Worm (Caenorhabditis elegans): ENCODE data around the gene cbp-3.

Gene cbp-3

DNA sequence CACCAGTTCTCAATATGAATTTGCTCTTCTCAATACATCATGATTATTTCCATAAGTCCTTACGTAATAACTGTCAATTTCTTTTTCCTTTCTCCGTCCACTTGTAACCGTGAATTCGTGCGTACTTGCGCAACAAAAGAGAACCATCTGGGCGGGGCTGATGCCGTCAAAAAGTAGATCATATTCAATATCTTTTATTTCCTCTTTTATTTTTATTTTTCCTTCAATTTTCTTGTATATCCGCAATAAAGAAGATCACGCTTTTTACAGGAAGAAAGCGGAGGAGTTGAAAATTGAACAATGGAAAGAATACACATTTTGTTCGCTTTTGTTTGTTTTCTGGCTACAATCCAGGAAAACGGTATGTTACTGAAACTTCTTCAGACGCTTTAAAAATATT lies 20.9 kb upstream of the cbp-3 start, which contains the start of gene mam-7:
TSS of gene mam-7 (plus strand) at position 301 of the 400 bp plus-strand sequence.
- no peak for TF ChIP-seq nhr-23 (tag; optimal IDR thresholded peaks at IDR 0.05)
- TF ChIP-seq gmeb-1 (tag; optimal IDR thresholded peaks at IDR 0.05), result no peak
- no peak for TF ChIP-seq lin-11 (tag; optimal IDR thresholded peaks at IDR 0.05)
- TF ChIP-seq ztf-1 (GFP tag; conservative IDR thresholded peaks at IDR 0.05), result no peak
- no peak for TF ChIP-seq F13H6.1 (tag; optimal IDR thresholded peaks at IDR 0.05)

DNA sequence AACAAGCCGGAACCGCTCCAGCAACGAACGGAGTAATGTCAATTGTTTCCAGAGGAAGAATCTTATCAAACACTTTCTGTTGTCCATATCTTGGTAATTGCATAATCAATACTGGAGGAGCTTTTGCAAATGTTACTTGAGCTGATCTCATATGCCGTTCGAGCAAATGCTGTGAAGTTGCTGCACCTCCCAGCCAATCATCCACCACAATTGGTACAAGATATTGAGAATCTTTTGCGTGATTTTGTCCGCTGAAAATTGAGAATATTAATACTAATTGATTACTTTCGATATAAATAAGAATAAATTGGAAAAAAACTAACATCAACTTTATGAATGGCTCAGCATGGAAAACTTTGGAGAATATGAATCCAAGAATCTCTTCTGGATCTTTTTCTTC lies 14.1 kb upstream of the cbp-3 start:
- TF ChIP-seq nhr-6 (tag; optimal IDR thresholded peaks at IDR 0.05), result no peak
- no peak for TF ChIP-seq lin-39 (tag; optimal IDR thresholded peaks at IDR 0.05)
- no peak for TF ChIP-seq nhr-237 (tag; optimal IDR thresholded peaks at IDR 0.05)
- TF ChIP-seq lin-11 (tag; optimal IDR thresholded peaks at IDR 0.05), result no peak
- TF ChIP-seq ztf-11 (tag; optimal IDR thresholded peaks at IDR 0.05), result no peak
- TF ChIP-seq nhr-11 (tag; optimal IDR thresholded peaks at IDR 0.05), result no peak
- no peak for TF ChIP-seq R02D3.7 (tag; optimal IDR thresholded peaks at IDR 0.05)
- TF ChIP-seq lsy-2 (tag; optimal IDR thresholded peaks at IDR 0.05), result no peak
- TF ChIP-seq nhr-23 (tag; optimal IDR thresholded peaks at IDR 0.05), result no peak
- no peak for TF ChIP-seq egl-27 (tag; optimal IDR thresholded peaks at IDR 0.05)
- TF ChIP-seq lin-13 (GFP tag; optimal IDR thresholded peaks at IDR 0.05), result no peak
- TF ChIP-seq mbf-1 (tag; optimal IDR thresholded peaks at IDR 0.05), result no peak
- no peak for TF ChIP-seq unc-55 (GFP tag; optimal IDR thresholded peaks at IDR 0.05)
- TF ChIP-seq nhr-10 (tag; optimal IDR thresholded peaks at IDR 0.05), result no peak
- no peak for TF ChIP-seq nhr-12 (tag; optimal IDR thresholded peaks at IDR 0.05)
- TF ChIP-seq peb-1 (tag; optimal IDR thresholded peaks at IDR 0.05), result no peak
- TF ChIP-seq unc-39 (tag; optimal IDR thresholded peaks at IDR 0.05), result no peak
- TF ChIP-seq ama-1 (optimal IDR thresholded peaks at IDR 0.05), result no peak

DNA sequence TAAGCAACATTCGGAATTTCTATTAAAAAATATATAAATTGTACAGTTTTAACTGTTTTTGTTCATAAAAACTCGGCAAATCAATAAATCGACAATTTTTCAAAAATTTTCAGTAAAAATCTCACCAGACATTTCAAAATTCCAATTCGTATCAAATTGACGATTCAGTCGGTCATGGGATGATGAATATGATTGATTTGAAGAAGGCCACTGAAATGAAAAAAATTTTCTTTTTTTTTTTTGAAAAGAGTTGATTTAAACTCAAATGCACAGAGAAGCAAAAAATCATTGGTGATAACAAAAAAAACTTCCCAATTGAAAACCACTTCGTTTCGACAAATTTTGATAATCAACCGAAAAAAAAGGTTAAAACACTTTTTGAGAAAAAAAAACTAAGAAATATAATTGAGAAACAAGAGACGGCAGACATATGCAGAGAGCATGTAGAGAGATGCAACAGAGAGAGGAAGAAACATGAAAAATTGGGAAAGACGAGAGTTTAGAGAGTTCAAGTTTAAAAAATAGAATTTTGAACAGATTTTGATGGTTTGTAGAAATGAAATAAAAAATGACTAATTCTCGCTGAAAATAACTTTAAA lies 10.0 kb upstream of the cbp-3 start:
- TF ChIP-seq F13H6.1 (tag; optimal IDR thresholded peaks at IDR 0.05), result no peak
- TF ChIP-seq crh-2 (tag; optimal IDR thresholded peaks at IDR 0.05), result peak; percentile 21
- peak; percentile 42 for TF ChIP-seq unc-55 (GFP tag; optimal IDR thresholded peaks at IDR 0.05)
- no peak for TF ChIP-seq sem-4 (tag; optimal IDR thresholded peaks at IDR 0.05)
- peak; percentile 59 for TF ChIP-seq fos-1 (tag; optimal IDR thresholded peaks at IDR 0.05)
- no peak for TF ChIP-seq ceh-82 (tag; optimal IDR thresholded peaks at IDR 0.05)
- peak; percentile 49 for TF ChIP-seq C34F6.9 (tag; optimal IDR thresholded peaks at IDR 0.05)
- TF ChIP-seq nhr-12 (tag; optimal IDR thresholded peaks at IDR 0.05), result no peak
- peak; percentile 26 for TF ChIP-seq gmeb-1 (tag; optimal IDR thresholded peaks at IDR 0.05)

DNA sequence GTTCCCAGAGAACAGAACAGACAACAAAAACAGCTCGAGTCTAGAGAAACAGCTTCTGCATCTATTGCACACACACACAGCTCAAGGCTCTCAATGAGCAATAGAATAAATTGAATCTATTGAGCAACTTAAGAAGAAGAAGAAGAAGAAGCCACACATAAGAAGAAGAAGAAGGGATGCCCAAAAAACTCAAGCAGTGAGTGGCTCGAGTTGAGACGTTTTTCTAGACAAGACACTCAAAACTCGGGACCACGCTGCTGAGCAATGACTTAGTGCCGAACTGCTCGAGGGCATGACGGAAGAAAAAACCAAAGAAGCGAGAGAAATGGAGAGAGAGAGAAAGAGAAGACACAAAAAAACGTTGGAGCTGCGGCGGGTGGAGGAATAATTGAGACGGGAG lies 8.5 kb upstream of the cbp-3 start:
- TF ChIP-seq lin-39 (tag; optimal IDR thresholded peaks at IDR 0.05) (no peak), sma-9 (GFP tag; optimal IDR thresholded peaks at IDR 0.05) (peak; percentile 8), sma-9 (tag; optimal IDR thresholded peaks at IDR 0.05) (no peak), nhr-77 (tag; optimal IDR thresholded peaks at IDR 0.05) (no peak), sma-3 (GFP tag; optimal IDR thresholded peaks at IDR 0.05) (no peak), dmd-4 (tag; optimal IDR thresholded peaks at IDR 0.05) (no peak), nhr-129 (tag; optimal IDR thresholded peaks at IDR 0.05) (peak; percentile 78), unc-39 (tag; optimal IDR thresholded peaks at IDR 0.05) (no peak), nhr-25 (tag; optimal IDR thresholded peaks at IDR 0.05) (no peak), skn-1 (tag; optimal IDR thresholded peaks at IDR 0.05) (no peak), mdl-1 (tag; optimal IDR thresholded peaks at IDR 0.05) (no peak), F13H6.1 (tag; optimal IDR thresholded peaks at IDR 0.05) (no peak), nhr-237 (tag; optimal IDR thresholded peaks at IDR 0.05) (no peak), unc-55 (GFP tag; optimal IDR thresholded peaks at IDR 0.05) (peak; percentile 3), ZK546.5 (tag; optimal IDR thresholded peaks at IDR 0.05) (no peak), fos-1 (tag; optimal IDR thresholded peaks at IDR 0.05) (peak; percentile 16), C34F6.9 (tag; optimal IDR thresholded peaks at IDR 0.05) (peak; percentile 66), elt-3 (tag; optimal IDR thresholded peaks at IDR 0.05) (no peak), ama-1 (optimal IDR thresholded peaks at IDR 0.05) (peak; percentile 16), sem-4 (tag; optimal IDR thresholded peaks at IDR 0.05) (no peak)

All from whole organism, L2 larva.